Worm (Caenorhabditis elegans) whole organism, young adult: Measurements from ENCODE around the gene ttr-39.

ENCODE experiments used
- F33H1.4 ChIP-seq: fragments of 200-800 bp; sonication (Bioruptor generic); IDR thresholded peaks from 2 replicates; pipeline ENCODE4 v1.3.6; 2022; ENCODE audit warnings: missing genetic modification reagents, missing genetic modification characterization, missing compliant biosample characterization
- F37B4.10 ChIP-seq: fragments of 200-800 bp; sonication (Bioruptor generic); IDR thresholded peaks from 2 replicates; pipeline ENCODE4 v1.3.6; 2022; ENCODE audit warnings: missing genetic modification characterization, missing compliant biosample characterization
- Y67H2A.10 ChIP-seq: fragments of 200-800 bp; sonication (Bioruptor generic); conservative IDR thresholded peaks from 2 replicates; pipeline ENCODE4 v1.3.6; 2022; ENCODE audit warnings: missing genetic modification reagents, missing genetic modification characterization, missing compliant biosample characterization
- Y79H2A.3 ChIP-seq: fragments of 200-800 bp; sonication (Bioruptor generic); conservative IDR thresholded peaks from 2 replicates; pipeline ENCODE4 v1.3.6; 2022; ENCODE audit warnings: missing genetic modification reagents, missing genetic modification characterization, missing compliant biosample characterization
- Y95B8A.8 ChIP-seq: fragments of 200-800 bp; sonication (Bioruptor generic); IDR thresholded peaks from 2 replicates; pipeline ENCODE4 v1.3.6; 2022; ENCODE audit warnings: missing genetic modification reagents, missing genetic modification characterization, missing compliant biosample characterization
- aptf-3 ChIP-seq: fragments of 200-800 bp; sonication (Bioruptor generic); IDR thresholded peaks from 2 replicates; pipeline ENCODE4 v1.3.6; 2022; ENCODE audit warnings: missing genetic modification characterization, missing compliant biosample characterization
- attf-5 ChIP-seq: fragments of 200-800 bp; sonication (Bioruptor generic); optimal IDR thresholded peaks from 2 replicates; lab custom pipeline; 2018; ENCODE audit warnings: mild to moderate bottlenecking, missing genetic modification characterization, missing compliant biosample characterization
- bed-1 ChIP-seq: fragments of 200-800 bp; sonication (Bioruptor generic); IDR thresholded peaks from 2 replicates; pipeline ENCODE4 v1.3.6; 2022; ENCODE audit warnings: missing genetic modification reagents, missing genetic modification characterization, missing compliant biosample characterization
- ccch-3 ChIP-seq: fragments of 200-800 bp; sonication (Bioruptor generic); optimal IDR thresholded peaks from 2 replicates; lab custom pipeline; 2018; ENCODE audit warnings: mild to moderate bottlenecking, missing genetic modification characterization, missing compliant biosample characterization
- ceh-100 ChIP-seq: fragments of 200-800 bp; sonication (Bioruptor generic); IDR thresholded peaks from 2 replicates; pipeline ENCODE4 v1.3.6; 2022; ENCODE audit warnings: missing genetic modification reagents, missing genetic modification characterization, missing compliant biosample characterization
- ceh-58 ChIP-seq: fragments of 200-800 bp; sonication (Bioruptor generic); IDR thresholded peaks from 2 replicates; pipeline ENCODE4 v1.3.6; 2022; ENCODE audit warnings: missing genetic modification characterization, missing compliant biosample characterization
- chd-7 ChIP-seq: sonication (generic microtip); optimal IDR thresholded peaks from 2 replicates; lab custom pipeline; 2016; ENCODE audit warnings: mild to moderate bottlenecking, missing genetic modification characterization, moderate library complexity, missing compliant biosample characterization
- dpff-1 ChIP-seq: sonication (generic microtip); optimal IDR thresholded peaks from 2 replicates; lab custom pipeline; 2017; ENCODE audit warnings: mild to moderate bottlenecking, missing genetic modification characterization, missing compliant biosample characterization
- egl-44 ChIP-seq: fragments of 200-800 bp; sonication (Bioruptor generic); IDR thresholded peaks from 2 replicates; pipeline ENCODE4 v1.3.6; 2022; ENCODE audit warnings: missing genetic modification reagents, missing genetic modification characterization, missing compliant biosample characterization
- ekl-4 ChIP-seq: fragments of 200-800 bp; sonication (Bioruptor generic); IDR thresholded peaks from 2 replicates; pipeline ENCODE4 v1.3.6; 2022; ENCODE audit warnings: missing genetic modification reagents, missing genetic modification characterization, missing compliant biosample characterization
- hlh-12 ChIP-seq: sonication (generic microtip); optimal IDR thresholded peaks from 2 replicates; lab custom pipeline; 2016; ENCODE audit warnings: missing genetic modification characterization, missing compliant biosample characterization
- hrde-1 ChIP-seq: sonication (generic microtip); optimal IDR thresholded peaks from 2 replicates; lab custom pipeline; 2016; ENCODE audit warnings: missing genetic modification characterization, mild to moderate bottlenecking, missing compliant biosample characterization, moderate library complexity, missing genotype, missing genetic modification reagents, borderline replicate concordance
- let-526 ChIP-seq: fragments of 200-800 bp; sonication (Bioruptor generic); IDR thresholded peaks from 2 replicates; pipeline ENCODE4 v1.3.6; 2022; ENCODE audit warnings: missing genetic modification reagents, missing genetic modification characterization, missing compliant biosample characterization
- lin-40 ChIP-seq: sonication (generic microtip); optimal IDR thresholded peaks from 2 replicates; lab custom pipeline; 2016; ENCODE audit warnings: missing genetic modification characterization, mild to moderate bottlenecking, missing compliant biosample characterization, missing genotype, missing genetic modification reagents
- madf-10 ChIP-seq: sonication (generic microtip); optimal IDR thresholded peaks from 2 replicates; lab custom pipeline; 2016; ENCODE audit warnings: mild to moderate bottlenecking, missing genetic modification characterization, missing compliant biosample characterization
- madf-3 ChIP-seq: fragments of 200-800 bp; sonication (Bioruptor generic); IDR thresholded peaks from 2 replicates; pipeline ENCODE4 v1.3.6; 2022; ENCODE audit warnings: missing genetic modification reagents, missing genetic modification characterization, missing compliant biosample characterization
- mxl-1 ChIP-seq: sonication (generic microtip); optimal IDR thresholded peaks from 2 replicates; lab custom pipeline; 2016; ENCODE audit warnings: missing genetic modification characterization, missing compliant biosample characterization
- nfya-1 ChIP-seq: sonication (generic microtip); optimal IDR thresholded peaks from 2 replicates; lab custom pipeline; 2017; ENCODE audit warnings: antibody characterized with exemption, missing compliant biosample characterization, missing genetic modification characterization, borderline replicate concordance; ENCODE audit not compliant: insufficient read depth
- nhr-80 ChIP-seq: sonication (generic microtip); optimal IDR thresholded peaks from 2 replicates; lab custom pipeline; 2016; ENCODE audit warnings: missing genetic modification characterization, missing compliant biosample characterization
- sea-2 ChIP-seq: fragments of 200-800 bp; sonication (Bioruptor generic); IDR thresholded peaks from 2 replicates; pipeline ENCODE4 v1.3.6; 2022; ENCODE audit warnings: missing genetic modification characterization, missing compliant biosample characterization
- snpc-1.1 ChIP-seq: sonication (generic microtip); optimal IDR thresholded peaks from 2 replicates; lab custom pipeline; 2017; ENCODE audit warnings: missing genetic modification characterization, mild to moderate bottlenecking, missing compliant biosample characterization, antibody characterized with exemption, moderate library complexity, missing genotype, missing genetic modification reagents; ENCODE audit not compliant: insufficient read depth
- snpc-1.3 ChIP-seq: sonication (generic microtip); optimal IDR thresholded peaks from 2 replicates; lab custom pipeline; 2017; ENCODE audit warnings: missing genetic modification characterization, mild to moderate bottlenecking, missing compliant biosample characterization, antibody characterized with exemption, moderate library complexity, missing genotype, missing genetic modification reagents; ENCODE audit not compliant: insufficient read depth
- tbx-9 ChIP-seq: sonication (generic microtip); optimal IDR thresholded peaks from 2 replicates; lab custom pipeline; 2016; ENCODE audit warnings: borderline replicate concordance, missing genetic modification characterization, inconsistent platforms, missing compliant biosample characterization
- unc-62 ChIP-seq: fragments of 150-350 bp; optimal IDR thresholded peaks from 2 replicates; lab custom pipeline; 2014; ENCODE audit warnings: missing biosample characterization, missing genetic modification reagents, missing genetic modification characterization
- xnd-1 ChIP-seq: sonication (generic microtip); optimal IDR thresholded peaks from 2 replicates; lab custom pipeline; 2016; ENCODE audit warnings: missing genotype, missing genetic modification reagents, missing genetic modification characterization, missing compliant biosample characterization
- ztf-18 ChIP-seq: sonication (generic microtip); optimal IDR thresholded peaks from 2 replicates; lab custom pipeline; 2016; ENCODE audit warnings: missing genotype, mild to moderate bottlenecking, missing genetic modification characterization, missing compliant biosample characterization
- ztf-22 ChIP-seq: fragments of 200-800 bp; sonication (Bioruptor generic); optimal IDR thresholded peaks from 2 replicates; lab custom pipeline; 2018; ENCODE audit warnings: mild to moderate bottlenecking, missing genetic modification characterization, moderate library complexity, missing compliant biosample characterization
- ztf-25 ChIP-seq: fragments of 200-800 bp; sonication (Bioruptor generic); IDR thresholded peaks from 2 replicates; pipeline ENCODE4 v1.3.6; 2022; ENCODE audit warnings: missing genetic modification reagents, missing genetic modification characterization, missing compliant biosample characterization

ttr-39 gene

DNA sequence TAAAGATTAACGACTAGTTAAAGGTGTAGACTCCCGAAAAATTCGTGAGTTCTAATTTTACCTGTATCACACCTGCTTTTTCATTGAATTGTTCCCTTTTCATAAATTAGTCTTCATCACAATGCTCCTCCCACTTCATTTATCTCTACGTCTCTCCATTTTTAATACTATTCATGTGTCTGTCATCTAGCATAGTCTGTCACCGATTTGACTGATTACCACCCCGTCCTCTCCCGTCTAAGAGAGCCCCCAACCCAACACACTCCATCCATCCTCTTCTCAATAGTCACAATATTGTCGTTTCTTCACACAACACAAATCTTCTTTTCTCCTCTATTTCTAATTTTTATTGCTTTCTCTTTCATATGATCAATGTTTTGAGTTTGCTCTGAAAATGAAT lies 24.5 kb downstream of the ttr-39 start:
- TF ChIP-seq ztf-18 (no peak), Y67H2A.10 (GFP tag; lab: Robert Waterston, UW) (no peak), xnd-1 (tag; lab: Kevin White, UChicago) (no peak), hlh-12 (no peak), let-526 (GFP tag; lab: Robert Waterston, UW) (no peak), mxl-1 (no peak), snpc-1.3 (tag; lab: Kevin White, UChicago) (no peak), madf-10 (tag; lab: Kevin White, UChicago) (no peak), ekl-4 (GFP tag; lab: Robert Waterston, UW) (no peak), sea-2 (GFP tag; lab: Robert Waterston, UW) (no peak), snpc-1.1 (tag; lab: Kevin White, UChicago) (no peak), F33H1.4 (GFP tag; lab: Robert Waterston, UW) (no peak), ztf-22 (GFP tag; lab: Kevin White, UChicago) (no peak), aptf-3 (no peak), chd-7 (tag; lab: Kevin White, UChicago) (no peak), Y95B8A.8 (GFP tag; lab: Robert Waterston, UW) (no peak), unc-62 (GFP tag; lab: Kevin White, UChicago) (no peak), ceh-58 (GFP tag; lab: Robert Waterston, UW) (no peak), tbx-9 (tag; lab: Kevin White, UChicago) (no peak), ztf-25 (GFP tag; lab: Robert Waterston, UW) (no peak)

ce11 chrIV:10063941-10064340 lies 25.7 kb downstream of the ttr-39 start:
- TF ChIP-seq chd-7 (tag; lab: Kevin White, UChicago): no peak
- no peak for TF ChIP-seq F33H1.4 (GFP tag; lab: Robert Waterston, UW)
- TF ChIP-seq hrde-1 (tag; lab: Kevin White, UChicago): no peak
- TF ChIP-seq dpff-1 (tag; lab: Kevin White, UChicago): no peak
- no peak for TF ChIP-seq attf-5 (GFP tag; lab: Kevin White, UChicago)
- no peak for TF ChIP-seq F37B4.10 (GFP tag; lab: Robert Waterston, UW)
- no peak for TF ChIP-seq ztf-22 (GFP tag; lab: Kevin White, UChicago)
- no peak for TF ChIP-seq nfya-1 (tag; lab: Kevin White, UChicago)
- TF ChIP-seq lin-40 (tag; lab: Kevin White, UChicago): no peak
- no peak for TF ChIP-seq bed-1 (GFP tag; lab: Robert Waterston, UW)
- TF ChIP-seq egl-44: no peak
- no peak for TF ChIP-seq ceh-100 (GFP tag; lab: Robert Waterston, UW)
- no peak for TF ChIP-seq madf-3 (GFP tag; lab: Robert Waterston, UW)

DNA sequence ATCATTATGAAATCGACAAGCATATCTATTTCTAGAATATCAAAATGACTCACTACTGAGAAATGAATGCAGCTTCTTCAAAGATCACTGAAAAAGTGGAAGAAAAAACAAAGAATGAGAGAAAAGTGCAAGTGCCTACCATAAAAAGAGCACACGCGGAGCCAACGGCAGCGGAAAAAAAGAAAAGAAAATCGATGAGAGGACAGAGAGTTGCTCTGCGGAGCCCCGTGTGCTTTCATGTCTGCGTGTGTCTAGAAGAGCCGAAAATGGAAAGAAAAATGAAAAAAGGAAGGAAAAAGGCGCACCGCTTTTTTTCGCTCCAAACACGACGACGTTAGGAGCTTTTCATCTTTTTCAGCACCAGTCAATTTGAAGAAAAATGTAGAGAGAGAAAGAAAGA lies 26.9 kb downstream of the ttr-39 start, which contains the start of gene ipla-7:
Gene ipla-7, minus strand, starts transcription at position 122 of the 400 bp plus-strand sequence.
- TF ChIP-seq nhr-80 (tag; lab: Kevin White, UChicago): peak; percentile 16
- TF ChIP-seq ccch-3 (GFP tag; lab: Kevin White, UChicago): no peak

DNA sequence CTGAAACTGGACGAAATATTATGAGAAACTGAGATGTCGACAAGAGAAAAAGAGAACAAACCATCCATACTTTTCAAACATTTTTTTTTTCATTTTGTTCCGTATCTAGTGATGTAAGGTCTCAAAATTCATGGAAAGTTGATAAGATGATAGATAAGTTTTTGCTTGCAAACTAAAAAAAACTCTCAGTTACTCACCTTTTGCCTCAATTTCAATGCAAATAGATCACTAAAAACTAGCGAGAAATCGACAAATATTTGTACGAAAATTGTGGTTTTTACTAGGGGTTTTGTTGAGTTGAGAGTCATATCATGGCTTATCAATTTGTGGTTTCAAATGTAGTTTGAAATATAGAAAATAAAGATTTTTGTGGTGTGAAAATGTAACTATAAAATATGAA lies 28.9 kb downstream of the ttr-39 start:
- TF ChIP-seq nhr-80 (tag; lab: Kevin White, UChicago) (peak; percentile 31), Y79H2A.3 (GFP tag; lab: Robert Waterston, UW) (no peak)
